Worm (Caenorhabditis elegans): ENCODE measurements around the gene C06H2.7.

DNA sequence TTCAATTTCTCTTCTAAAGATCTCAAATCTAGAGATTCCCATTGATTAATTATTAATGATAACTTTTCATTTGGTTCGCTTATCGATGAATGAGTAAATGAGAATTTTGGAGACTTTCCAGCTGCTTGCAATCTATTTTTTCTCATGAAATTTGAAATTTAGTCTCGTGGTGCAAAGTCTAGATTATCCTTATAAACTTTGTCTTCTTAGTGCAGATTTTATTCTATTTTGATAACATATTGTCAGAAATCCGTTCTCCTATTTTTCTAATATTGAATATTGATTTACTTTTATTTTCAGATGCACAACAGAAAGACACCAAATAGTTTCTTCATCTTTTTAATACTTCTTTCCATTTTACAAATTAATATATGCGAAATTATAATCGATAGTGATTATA lies 46.4 kb upstream of the C06H2.7 start, which contains the start of gene lgc-49:
- TF ChIP-seq M03D4.4 (tag; optimal IDR thresholded peaks at IDR 0.05) (no peak), nhr-28 (tag; optimal IDR thresholded peaks at IDR 0.05) (no peak), ztf-11 (tag; optimal IDR thresholded peaks at IDR 0.05) (no peak), snpc-4 (tag; optimal IDR thresholded peaks at IDR 0.05) (no peak), nhr-12 (tag; optimal IDR thresholded peaks at IDR 0.05) (no peak), lin-32 (GFP tag; optimal IDR thresholded peaks at IDR 0.05) (no peak), nhr-2 (tag; optimal IDR thresholded peaks at IDR 0.05) (no peak), lsy-2 (tag; optimal IDR thresholded peaks at IDR 0.05) (no peak)
